Fruit fly (Drosophila melanogaster) whole organism, embryonic: ENCODE measurements around the gene Ant2.

Source experiments
- Atf-2 ChIP-seq: fragments of 200-800 bp; sonication (Bioruptor generic); optimal IDR thresholded peaks from 2 replicates; lab custom pipeline; 2016; ENCODE audit warnings: missing biosample characterization, missing genetic modification characterization
- Atf3 ChIP-seq: fragments of 200-800 bp; sonication (Bioruptor generic); optimal IDR thresholded peaks from 3 replicates; lab custom pipeline; 2016; ENCODE audit warnings: missing biosample characterization, missing genetic modification characterization
- B-H1 ChIP-seq: fragments of 200-800 bp; sonication (Bioruptor generic); IDR thresholded peaks from 3 replicates; pipeline ENCODE4 v1.3.6; 2022; ENCODE audit warnings: missing biosample characterization, missing genetic modification characterization
- Bgb ChIP-seq: fragments of 200-800 bp; sonication (Bioruptor generic); IDR thresholded peaks from 2 replicates; pipeline ENCODE4 v1.3.6; 2022; ENCODE audit warnings: missing biosample characterization, missing genetic modification characterization; ENCODE audit not compliant: partially characterized antibody
- CG11696 ChIP-seq: fragments of 200-800 bp; sonication (Bioruptor generic); IDR thresholded peaks from 2 replicates; pipeline ENCODE4 v1.3.6; 2022; ENCODE audit warnings: missing biosample characterization, missing genetic modification characterization
- CG12299 ChIP-seq: fragments of 200-800 bp; sonication (Bioruptor generic); optimal IDR thresholded peaks from 2 replicates; lab custom pipeline; 2018; ENCODE audit warnings: missing biosample characterization, mild to moderate bottlenecking, missing genetic modification characterization
- CG1233 ChIP-seq: fragments of 200-800 bp; sonication (Bioruptor generic); optimal IDR thresholded peaks from 4 replicates; lab custom pipeline; 2018; ENCODE audit warnings: missing biosample characterization, mild to moderate bottlenecking, missing genetic modification characterization
- CG2199 ChIP-seq: fragments of 200-800 bp; sonication (Bioruptor generic); IDR thresholded peaks from 3 replicates; pipeline ENCODE4 v1.3.6; 2022; ENCODE audit warnings: missing biosample characterization, missing genetic modification characterization
- CG2875 ChIP-seq: fragments of 200-800 bp; sonication (Bioruptor generic); optimal IDR thresholded peaks from 2 replicates; lab custom pipeline; 2017; ENCODE audit warnings: missing biosample characterization, mild to moderate bottlenecking, missing genetic modification characterization, missing genetic modification reagents
- CG3281 ChIP-seq: fragments of 200-800 bp; sonication (Bioruptor generic); optimal IDR thresholded peaks from 3 replicates; lab custom pipeline; 2017; ENCODE audit warnings: missing biosample characterization, mild to moderate bottlenecking, missing genetic modification characterization
- CG33213 ChIP-seq: fragments of 200-800 bp; sonication (Bioruptor generic); optimal IDR thresholded peaks from 3 replicates; lab custom pipeline; 2016; ENCODE audit warnings: missing biosample characterization, missing genetic modification characterization
- CG3407 ChIP-seq: fragments of 200-800 bp; sonication (Bioruptor generic); optimal IDR thresholded peaks from 2 replicates; lab custom pipeline; 2018; ENCODE audit warnings: missing biosample characterization, mild to moderate bottlenecking, missing genetic modification characterization
- CG3847 ChIP-seq: fragments of 200-800 bp; sonication (Bioruptor generic); IDR thresholded peaks from 2 replicates; pipeline ENCODE4 v1.3.6; 2022; ENCODE audit warnings: missing biosample characterization, missing genetic modification characterization
- CG5180 ChIP-seq: fragments of 200-800 bp; sonication (Bioruptor generic); optimal IDR thresholded peaks from 3 replicates; lab custom pipeline; 2017; ENCODE audit warnings: missing biosample characterization, missing genetic modification characterization, mild to moderate bottlenecking, moderate library complexity, missing genetic modification reagents
- CG7556 ChIP-seq: fragments of 200-800 bp; sonication (Bioruptor generic); optimal IDR thresholded peaks from 2 replicates; lab custom pipeline; 2017; ENCODE audit warnings: missing biosample characterization, mild to moderate bottlenecking, missing genetic modification characterization
- CG7839 ChIP-seq: fragments of 200-800 bp; sonication (Bioruptor generic); optimal IDR thresholded peaks from 3 replicates; lab custom pipeline; 2018; ENCODE audit warnings: missing biosample characterization, mild to moderate bottlenecking, missing genetic modification characterization, moderate library complexity
- CG8290 ChIP-seq, 3 experiments: fragments of 200-800 bp; sonication (Bioruptor generic); optimal IDR thresholded peaks; 2 replicates each; lab custom pipeline; 2016 to 2019; ENCODE audit warnings: missing biosample characterization in 3 of 3, missing genetic modification characterization in 3 of 3, mild to moderate bottlenecking in 2 of 3, moderate library complexity in 1 of 3
- CG9215 ChIP-seq: fragments of 200-800 bp; sonication (Bioruptor generic); IDR thresholded peaks from 2 replicates; pipeline ENCODE4 v1.3.6; 2022; ENCODE audit warnings: missing biosample characterization, missing genetic modification characterization
- D ChIP-seq, 2 experiments: fragments of 200-800 bp in 1 of 2; fragments of >200 bp in 1 of 2; sonication (Bioruptor generic) in 1 of 2; optimal IDR thresholded peaks; 2 replicates in 1 of 2; 3 replicates in 1 of 2; lab custom pipeline; 2017; ENCODE audit warnings: mild to moderate bottlenecking in 1 of 2, missing biosample characterization in 1 of 2, missing genetic modification characterization in 1 of 2, missing genetic modification reagents in 1 of 2
- Dek ChIP-seq: fragments of 200-800 bp; sonication (Bioruptor generic); optimal IDR thresholded peaks from 3 replicates; lab custom pipeline; 2019; ENCODE audit warnings: missing biosample characterization, mild to moderate bottlenecking, missing genetic modification characterization, moderate library complexity
- Drgx ChIP-seq: fragments of 200-800 bp; sonication (Bioruptor generic); IDR thresholded peaks from 2 replicates; pipeline ENCODE4 v1.3.6; 2022; ENCODE audit warnings: missing biosample characterization, missing genetic modification characterization
- ERR ChIP-seq: fragments of 200-800 bp; sonication (Bioruptor generic); optimal IDR thresholded peaks from 2 replicates; lab custom pipeline; 2016; ENCODE audit warnings: missing biosample characterization, missing genetic modification characterization
- H2.0 ChIP-seq: fragments of 200-800 bp; sonication (Bioruptor generic); IDR thresholded peaks from 2 replicates; pipeline ENCODE4 v1.3.6; 2022; ENCODE audit warnings: missing biosample characterization, missing genetic modification characterization
- Med ChIP-seq: fragments of 200-800 bp; sonication (Bioruptor generic); peaks from one replicate; lab custom pipeline; 2016; ENCODE audit warnings: missing biosample characterization, missing genetic modification characterization, mild to moderate bottlenecking, inconsistent platforms, moderate library complexity
- NFAT ChIP-seq: fragments of 200-800 bp; sonication (Bioruptor generic); IDR thresholded peaks from 2 replicates; pipeline ENCODE4 v1.3.6; 2022; ENCODE audit warnings: missing biosample characterization, missing genetic modification characterization
- Spps ChIP-seq: fragments of 200-800 bp; sonication (Bioruptor generic); optimal IDR thresholded peaks from 2 replicates; lab custom pipeline; 2018; ENCODE audit warnings: missing biosample characterization, mild to moderate bottlenecking, missing genetic modification characterization
- Xbp1 ChIP-seq: fragments of 200-800 bp; sonication (Bioruptor generic); optimal IDR thresholded peaks from 3 replicates; lab custom pipeline; 2016; ENCODE audit warnings: missing biosample characterization, mild to moderate bottlenecking, missing genetic modification characterization
- Xrp1 ChIP-seq: fragments of 200-800 bp; sonication (Bioruptor generic); IDR thresholded peaks from 2 replicates; pipeline ENCODE4 v1.3.6; 2022; ENCODE audit warnings: missing biosample characterization, missing genetic modification characterization
- br ChIP-seq: fragments of >200 bp; optimal IDR thresholded peaks from 2 replicates; lab custom pipeline; 2017
- bsh ChIP-seq, 2 experiments: fragments of 200-800 bp; sonication (Bioruptor generic); optimal IDR thresholded peaks; 2 replicates each; lab custom pipeline; 2017 to 2018; ENCODE audit warnings: mild to moderate bottlenecking in 2 of 2, missing biosample characterization in 2 of 2, missing genetic modification characterization in 2 of 2, moderate library complexity in 1 of 2
- crol ChIP-seq: fragments of 200-800 bp; sonication (Bioruptor generic); IDR thresholded peaks from 2 replicates; pipeline ENCODE4 v1.3.6; 2022; ENCODE audit warnings: missing biosample characterization, missing genetic modification characterization
- dmrt11E ChIP-seq: fragments of 200-800 bp; sonication (Bioruptor generic); optimal IDR thresholded peaks from 3 replicates; lab custom pipeline; 2018; ENCODE audit warnings: missing biosample characterization, mild to moderate bottlenecking, missing genetic modification characterization, moderate library complexity
- dmrt99B ChIP-seq: fragments of 200-800 bp; sonication (Bioruptor generic); optimal IDR thresholded peaks from 2 replicates; lab custom pipeline; 2018; ENCODE audit warnings: missing biosample characterization, mild to moderate bottlenecking, missing genetic modification characterization, moderate library complexity
- dysf ChIP-seq: fragments of 200-800 bp; sonication (Bioruptor generic); IDR thresholded peaks from 3 replicates; pipeline ENCODE4 v1.3.6; 2022; ENCODE audit warnings: missing biosample characterization, missing genetic modification characterization
- en ChIP-seq: fragments of 200-800 bp; sonication (Bioruptor generic); optimal IDR thresholded peaks from 2 replicates; lab custom pipeline; 2016; ENCODE audit warnings: missing biosample characterization, missing genetic modification characterization
- gce ChIP-seq: fragments of 200-800 bp; sonication (Bioruptor generic); IDR thresholded peaks from 3 replicates; pipeline ENCODE4 v1.3.6; 2022; ENCODE audit warnings: missing biosample characterization, missing genetic modification characterization
- gsb ChIP-seq: fragments of 200-800 bp; sonication (Bioruptor generic); IDR thresholded peaks from 2 replicates; pipeline ENCODE4 v1.3.6; 2022; ENCODE audit warnings: missing biosample characterization, missing genetic modification characterization
- hb ChIP-seq: fragments of 200-800 bp; sonication (Bioruptor generic); IDR thresholded peaks from 3 replicates; pipeline ENCODE4 v1.3.6; 2022; ENCODE audit warnings: missing biosample characterization, missing genetic modification characterization; ENCODE audit not compliant: partially characterized antibody
- hth ChIP-seq: fragments of >200 bp; optimal IDR thresholded peaks from 2 replicates; lab custom pipeline; 2017; ENCODE audit warnings: inconsistent platforms
- otp ChIP-seq: fragments of 200-800 bp; sonication (Bioruptor generic); IDR thresholded peaks from 3 replicates; pipeline ENCODE4, ENCODE4 v1.3.6; 2022; ENCODE audit warnings: missing biosample characterization, missing genetic modification characterization
- row ChIP-seq: fragments of 200-800 bp; sonication (Bioruptor generic); IDR thresholded peaks from 3 replicates; pipeline ENCODE4 v1.3.6; 2022; ENCODE audit warnings: missing biosample characterization, missing genetic modification characterization
- sd ChIP-seq: fragments of 200-800 bp; sonication (Bioruptor generic); optimal IDR thresholded peaks from 3 replicates; lab custom pipeline; 2018; ENCODE audit warnings: missing biosample characterization, mild to moderate bottlenecking, missing genetic modification characterization, moderate library complexity
- sens ChIP-seq: fragments of 200-800 bp; sonication (Bioruptor generic); peaks from one replicate; lab custom pipeline; 2016; ENCODE audit warnings: missing biosample characterization, missing genetic modification characterization
- seq ChIP-seq: fragments of 200-800 bp; sonication (Bioruptor generic); IDR thresholded peaks from 2 replicates; pipeline ENCODE4 v1.3.6; 2022; ENCODE audit warnings: missing biosample characterization, missing genetic modification characterization
- slou ChIP-seq: fragments of 200-800 bp; sonication (Bioruptor generic); optimal IDR thresholded peaks from 3 replicates; lab custom pipeline; 2016; ENCODE audit warnings: missing biosample characterization, missing genetic modification characterization
- sr ChIP-seq: fragments of 200-800 bp; sonication (Bioruptor generic); IDR thresholded peaks from 3 replicates; pipeline ENCODE4 v1.3.6; 2022; ENCODE audit warnings: missing biosample characterization, missing genetic modification characterization
- tin ChIP-seq: fragments of 200-800 bp; sonication (Bioruptor generic); optimal IDR thresholded peaks from 3 replicates; lab custom pipeline; 2016; ENCODE audit warnings: missing biosample characterization, missing genetic modification characterization
- tio ChIP-seq: fragments of 200-800 bp; sonication (Bioruptor generic); optimal IDR thresholded peaks from 2 replicates; lab custom pipeline; 2017; ENCODE audit warnings: missing biosample characterization, missing genetic modification characterization, inconsistent platforms

The Ant2 gene

DNA sequence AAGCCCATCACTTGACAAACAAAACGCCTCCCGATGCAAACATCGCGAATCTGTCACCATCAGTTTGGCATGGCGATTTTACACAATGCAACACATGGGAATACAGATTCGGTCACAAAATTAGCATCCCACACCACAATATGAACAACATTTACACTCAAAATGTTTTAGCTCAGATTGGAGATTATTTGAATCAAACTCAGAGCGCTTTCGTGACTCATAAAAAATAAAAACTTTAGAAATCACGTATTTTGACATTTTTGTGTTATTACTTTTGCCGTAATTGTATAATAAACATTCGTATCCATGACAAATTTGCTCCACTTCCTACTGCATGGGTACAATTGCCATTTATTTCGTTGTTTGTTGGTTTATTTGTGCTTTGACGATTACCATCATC is 17.3 kb upstream of the Ant2 start:
- TF ChIP-seq NFAT (GFP tag; lab: Robert Waterston, UW): no peak
- TF ChIP-seq tio (GFP tag; lab: Kevin White, UChicago): no peak
- no peak for TF ChIP-seq Dek
- TF ChIP-seq Atf3: no peak
- TF ChIP-seq Bgb (GFP tag; lab: Robert Waterston, UW): no peak
- TF ChIP-seq CG9215 (GFP tag; lab: Robert Waterston, UW): no peak
- no peak for TF ChIP-seq B-H1 (GFP tag; lab: Robert Waterston, UW)
- no peak for TF ChIP-seq sd (tag; lab: Kevin White, UChicago)
- TF ChIP-seq otp (GFP tag; lab: Robert Waterston, UW): no peak
- TF ChIP-seq H2.0 (GFP tag; lab: Robert Waterston, UW): no peak
- no peak for TF ChIP-seq Atf-2 (GFP tag; lab: Kevin White, UChicago)
- TF ChIP-seq CG11696 (GFP tag; lab: Robert Waterston, UW): 0 out of 2 replicates have a peak, but pooled peaks have one; percentile 5
- TF ChIP-seq Med (GFP tag; lab: Kevin White, UChicago): peak; percentile 74
- TF ChIP-seq seq (GFP tag; lab: Robert Waterston, UW): 0 out of 2 replicates have a peak, but pooled peaks have one; percentile 6
- no peak for TF ChIP-seq sr (GFP tag; lab: Robert Waterston, UW)
- peak; percentile 62 for TF ChIP-seq sens
- no peak for TF ChIP-seq dmrt11E (tag; lab: Kevin White, UChicago)
- no peak for TF ChIP-seq crol (GFP tag; lab: Robert Waterston, UW)
- no peak for TF ChIP-seq CG7839 (tag; lab: Kevin White, UChicago)
- peak; percentile 40 for TF ChIP-seq Drgx
- no peak for TF ChIP-seq D (optimal IDR thresholded peaks at IDR 0.05; lab: Kevin White, UChicago)
- no peak for TF ChIP-seq D (GFP tag; optimal IDR thresholded peaks at IDR 0.05; lab: Kevin White, UChicago)
- TF ChIP-seq br (lab: Kevin White, UChicago): no peak

DNA sequence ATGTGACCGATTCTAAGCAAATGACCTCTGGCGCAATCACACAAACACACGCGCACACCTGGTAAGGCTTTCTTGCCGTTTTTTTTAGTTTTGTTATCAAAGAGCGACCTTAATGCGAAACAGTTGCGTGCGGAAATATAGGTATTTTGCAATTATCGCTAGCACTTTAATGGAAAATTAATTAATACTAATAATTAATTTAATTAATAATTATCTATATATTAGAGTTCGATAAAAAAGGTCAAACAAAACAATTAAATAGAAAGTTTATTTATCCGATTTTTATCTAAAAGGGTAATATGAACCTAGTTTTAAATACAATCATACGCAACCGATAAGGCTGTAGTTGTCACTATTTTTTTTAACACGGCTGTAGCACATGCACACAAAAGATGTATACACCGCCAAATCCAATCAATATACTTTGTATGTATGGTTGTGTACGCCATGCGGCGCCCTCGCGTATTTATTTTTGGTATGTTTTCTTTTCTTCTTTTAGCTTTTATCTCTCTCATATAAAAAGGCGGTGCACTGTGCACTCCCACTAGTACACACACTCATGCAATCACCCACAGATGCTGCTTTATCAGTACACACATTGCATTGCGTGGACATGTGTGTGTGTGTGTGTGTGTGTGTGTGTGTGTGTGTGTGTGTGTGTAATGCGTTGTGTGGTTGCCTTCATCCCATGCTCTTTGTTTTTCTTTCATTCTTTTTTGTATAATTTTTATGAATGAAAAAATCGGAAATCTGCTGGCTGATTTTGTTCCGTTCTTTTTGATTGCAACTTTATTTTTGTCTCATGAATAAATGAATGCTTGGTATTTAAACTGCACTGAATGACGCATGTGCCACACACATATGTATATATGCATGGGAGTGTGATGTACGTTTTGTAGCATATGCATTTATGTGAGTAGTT is 16.0 kb upstream of the Ant2 start:
- peak; percentile 8; the same call in 1 of the 3 replicates for TF ChIP-seq gce (GFP tag; lab: Robert Waterston, UW)
- no peak for TF ChIP-seq slou (GFP tag; lab: Kevin White, UChicago)
- peak; percentile 51 for TF ChIP-seq CG5180
- TF ChIP-seq Xbp1 (GFP tag; lab: Kevin White, UChicago): peak; percentile 32
- TF ChIP-seq bsh (GFP tag; optimal IDR thresholded peaks at IDR 0.05; lab: Kevin White, UChicago): peak in 1 of 2 experiments; percentile 74
- TF ChIP-seq ERR (GFP tag; lab: Kevin White, UChicago): no peak
- TF ChIP-seq CG3281 (GFP tag; lab: Kevin White, UChicago): no peak
- no peak for TF ChIP-seq en (GFP tag; lab: Kevin White, UChicago)
- peak; percentile 75 for TF ChIP-seq CG7556
- TF ChIP-seq row: peak; percentile 75
- no peak for TF ChIP-seq CG33213 (GFP tag; lab: Kevin White, UChicago)
- TF ChIP-seq gsb (GFP tag; lab: Robert Waterston, UW): no peak
- peak; percentile 24 for TF ChIP-seq tin (GFP tag; lab: Kevin White, UChicago)
- TF ChIP-seq CG12299 (tag; lab: Kevin White, UChicago): peak; percentile 57
- peak; percentile 73; the same call in 2 of the 3 replicates for TF ChIP-seq dysf (GFP tag; lab: Robert Waterston, UW)
- TF ChIP-seq CG2875 (GFP tag; lab: Kevin White, UChicago): peak; percentile 63
- TF ChIP-seq CG2199 (GFP tag; lab: Robert Waterston, UW): peak; percentile 65; the same call in 1 of the 3 replicates
- TF ChIP-seq dmrt99B (tag; lab: Kevin White, UChicago): peak; percentile 86
- peak; percentile 45 for TF ChIP-seq CG3407 (GFP tag; lab: Kevin White, UChicago)
- no peak for TF ChIP-seq hb
- TF ChIP-seq CG8290 (GFP tag; optimal IDR thresholded peaks at IDR 0.05; lab: Kevin White, UChicago): no peak
- no peak for TF ChIP-seq CG8290 (tag; optimal IDR thresholded peaks at IDR 0.05; lab: Kevin White, UChicago)
- peak; percentile 71 for TF ChIP-seq Xrp1 (GFP tag; lab: Robert Waterston, UW)
- no peak for TF ChIP-seq hth (lab: Kevin White, UChicago)
- peak; percentile 64 for TF ChIP-seq CG1233 (GFP tag; lab: Kevin White, UChicago)
- peak; percentile 8 for TF ChIP-seq Spps (tag; lab: Kevin White, UChicago)
- TF ChIP-seq CG3847 (GFP tag; lab: Robert Waterston, UW): 0 out of 2 replicates have a peak, but pooled peaks have one; percentile 29
- TF ChIP-seq Drgx: peak; percentile 22; the same call in 1 of the 2 replicates
